Fruit fly (Drosophila melanogaster): ENCODE results near the gene CG15042.

Gene CG15042

DNA sequence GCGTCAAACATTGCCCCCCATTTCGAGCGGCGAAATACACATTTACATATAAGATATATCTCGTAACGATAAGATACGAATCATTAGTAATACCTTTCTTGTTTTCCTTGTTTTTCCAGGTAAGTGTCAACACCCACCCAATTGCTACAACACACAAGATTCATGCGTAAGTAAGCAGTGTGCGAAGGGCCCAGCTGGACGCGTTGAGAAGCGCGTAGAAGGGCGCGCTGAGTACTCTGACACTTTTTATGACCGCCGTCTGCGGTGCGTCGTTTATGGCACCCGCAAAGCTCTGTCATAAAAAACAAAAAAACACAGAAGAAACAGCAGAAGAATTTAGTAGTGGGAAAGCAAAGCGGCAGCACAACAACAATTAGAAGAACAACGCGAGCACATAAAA lies 19.6 kb upstream of the CG15042 start (continued):
- TF ChIP-seq CG12155 (GFP tag; optimal IDR thresholded peaks at IDR 0.05) (no peak), CG15011 (GFP tag; optimal IDR thresholded peaks at IDR 0.05) (no peak), CG5245 (GFP tag; optimal IDR thresholded peaks at IDR 0.05) (no peak), zfh1 (GFP tag; IDR thresholded peaks at IDR 0.05) (no peak; the same call in 2 of the 3 replicates), ken (GFP tag; IDR thresholded peaks at IDR 0.05) (0 out of 3 replicates have a peak, but pooled peaks have one; percentile 42), sqz (GFP tag; optimal IDR thresholded peaks at IDR 0.05) (peak; percentile 19), sens (GFP tag) (peak; percentile 47)

- TF ChIP-seq vfl (GFP tag; optimal IDR thresholded peaks at IDR 0.05) (peak; percentile 63), CG8765 (GFP tag; IDR thresholded peaks at IDR 0.05) (peak; percentile 54; the same call in 1 of the 2 replicates), Hmx (GFP tag; optimal IDR thresholded peaks at IDR 0.05) (no peak), sr (GFP tag; IDR thresholded peaks at IDR 0.05) (peak; percentile 50; the same call in 1 of the 3 replicates), CG7963 (GFP tag; IDR thresholded peaks at IDR 0.05; ENCODE audit: partially characterized antibody) (no peak), Antp (GFP tag; optimal IDR thresholded peaks at IDR 0.05) (peak; percentile 70), CG33213 (GFP tag; optimal IDR thresholded peaks at IDR 0.05) (peak; percentile 62), wor (GFP tag; IDR thresholded peaks at IDR 0.05) (peak; percentile 52), btn (GFP tag; optimal IDR thresholded peaks at IDR 0.05) (peak; percentile 47), klu (GFP tag; IDR thresholded peaks at IDR 0.05) (peak; percentile 81), Atf3 (GFP tag; optimal IDR thresholded peaks at IDR 0.05) (peak; percentile 52), nmo (GFP tag; optimal IDR thresholded peaks at IDR 0.05) (peak; percentile 78), unc-4 (GFP tag; IDR thresholded peaks at IDR 0.05; ENCODE audit: partially characterized antibody) (no peak), tgo (GFP tag; IDR thresholded peaks at IDR 0.05) (peak; percentile 91), Ssrp (tag; optimal IDR thresholded peaks at IDR 0.05) (peak; percentile 69), so (GFP tag; IDR thresholded peaks at IDR 0.05) (peak; percentile 67), CG5953 (GFP tag; IDR thresholded peaks at IDR 0.05) (peak; percentile 81), HLH4C (GFP tag; IDR thresholded peaks at IDR 0.05; ENCODE audit: partially characterized antibody) (no peak), CG4617 (GFP tag; optimal IDR thresholded peaks at IDR 0.05; ENCODE audit: borderline replicate concordance) (no peak), CG17612 (GFP tag; IDR thresholded peaks at IDR 0.05) (peak; percentile 34), fu2 (GFP tag; optimal IDR thresholded peaks at IDR 0.05) (peak; percentile 56), CG11247 (GFP tag; IDR thresholded peaks at IDR 0.05) (peak; percentile 86), gt (GFP tag; IDR thresholded peaks at IDR 0.05) (0 out of 2 replicates have a peak, but pooled peaks have one; percentile 28), CG11723 (GFP tag; optimal IDR thresholded peaks at IDR 0.05) (peak; percentile 54), Side (GFP tag; optimal IDR thresholded peaks at IDR 0.05) (peak; percentile 66), CG18476 (GFP tag; optimal IDR thresholded peaks at IDR 0.05) (peak; percentile 36), CG17385 (GFP tag; optimal IDR thresholded peaks at IDR 0.05) (peak; percentile 61), Hr78 (GFP tag; optimal IDR thresholded peaks at IDR 0.05) (no peak), Poxn (GFP tag; IDR thresholded peaks at IDR 0.05) (0 out of 2 replicates have a peak, but pooled peaks have one; percentile 12), CG5245 (GFP tag; optimal IDR thresholded peaks at IDR 0.05) (peak; percentile 56), Max (GFP tag; optimal IDR thresholded peaks at IDR 0.05) (peak; percentile 48), trem (tag; optimal IDR thresholded peaks at IDR 0.05) (no peak), Xrp1 (GFP tag; IDR thresholded peaks at IDR 0.05) (peak; percentile 85), CG13424 (tag; optimal IDR thresholded peaks at IDR 0.05) (peak; percentile 85), HmgD (GFP tag; optimal IDR thresholded peaks at IDR 0.05) (no peak), Fer3 (tag; optimal IDR thresholded peaks at IDR 0.05) (peak; percentile 81), Lim3 (GFP tag; IDR thresholded peaks at IDR 0.05) (0 out of 2 replicates have a peak, but pooled peaks have one; percentile 18), CG9727 (GFP tag; optimal IDR thresholded peaks at IDR 0.05) (peak; percentile 68), NfI (GFP tag; optimal IDR thresholded peaks at IDR 0.05) (peak; percentile 78), Awh (GFP tag; IDR thresholded peaks at IDR 0.05) (peak; percentile 63; the same call in 1 of the 2 replicates), CG2875 (GFP tag; optimal IDR thresholded peaks at IDR 0.05) (peak; percentile 21), CG10565 (GFP tag; optimal IDR thresholded peaks at IDR 0.05) (no peak), chn (GFP tag; optimal IDR thresholded peaks at IDR 0.05) (peak; percentile 42), CG32767 (GFP tag; IDR thresholded peaks at IDR 0.05) (peak; percentile 72)
Observed at dm6 chrX:18546785-18547184, 18.7 kb upstream of the CG15042 start.
